Fruit fly (Drosophila melanogaster): ENCODE results near the gene Sec8.

DNA sequence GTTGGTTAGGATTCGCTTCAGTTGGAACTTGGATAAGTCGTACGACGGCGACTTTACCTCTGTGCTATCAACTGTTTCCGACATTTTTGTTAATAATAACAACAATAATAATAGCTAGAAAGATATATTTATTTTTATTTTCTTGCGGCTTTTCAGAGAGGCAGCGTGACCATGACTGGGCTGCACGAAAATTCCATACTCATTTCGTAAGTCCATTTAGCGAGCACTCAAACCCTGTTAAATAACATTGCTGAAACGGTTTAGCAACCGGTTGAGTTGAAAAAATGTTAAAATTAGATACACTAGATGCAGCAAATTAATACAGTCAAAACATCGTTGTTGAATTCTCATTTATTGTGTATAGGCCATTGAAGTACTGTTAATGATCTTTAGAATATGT lies 4.2 kb downstream of the Sec8 start, which contains the start of gene Dcps:
- TF ChIP-seq usp (GFP tag; optimal IDR thresholded peaks at IDR 0.05) (no peak), psq (optimal IDR thresholded peaks at IDR 0.05) (no peak)
